Worm (Caenorhabditis elegans): ENCODE results near the gene F36A4.1.

F36A4.1 gene

ce11 chrIV:4254989-4255582 is 17.2 kb upstream of the F36A4.1 start:
- TF ChIP-seq nhr-77 (tag; optimal IDR thresholded peaks at IDR 0.05) (no peak), mbf-1 (tag; optimal IDR thresholded peaks at IDR 0.05) (no peak), nhr-6 (tag; optimal IDR thresholded peaks at IDR 0.05) (no peak)

- TF ChIP-seq C34F6.9 (tag; optimal IDR thresholded peaks at IDR 0.05) (no peak), R02D3.7 (tag; optimal IDR thresholded peaks at IDR 0.05) (no peak), snpc-4 (tag; optimal IDR thresholded peaks at IDR 0.05) (no peak), sma-3 (GFP tag; optimal IDR thresholded peaks at IDR 0.05) (no peak), unc-55 (GFP tag; optimal IDR thresholded peaks at IDR 0.05) (no peak), fos-1 (tag; optimal IDR thresholded peaks at IDR 0.05) (peak; percentile 78), mdl-1 (tag; optimal IDR thresholded peaks at IDR 0.05) (no peak), dmd-4 (tag; optimal IDR thresholded peaks at IDR 0.05) (no peak)
These were observed 12.8 kb upstream of the F36A4.1 start for ce11 chrIV:4259433-4259832.

ce11 chrIV:4262993-4263392 is 9.3 kb upstream of the F36A4.1 start, which contains the start of gene col-33:
col-33 (plus strand) TSS chrIV:4263293.
- TF ChIP-seq sma-3 (GFP tag; optimal IDR thresholded peaks at IDR 0.05) (no peak), mdl-1 (tag; optimal IDR thresholded peaks at IDR 0.05) (no peak), zag-1 (tag; optimal IDR thresholded peaks at IDR 0.05) (no peak), snpc-4 (tag; optimal IDR thresholded peaks at IDR 0.05) (no peak)

ce11 chrIV:4264649-4265048 is 7.6 kb upstream of the F36A4.1 start:
- TF ChIP-seq nhr-10 (tag; optimal IDR thresholded peaks at IDR 0.05) (no peak), ztf-11 (tag; optimal IDR thresholded peaks at IDR 0.05) (no peak), nhr-11 (tag; optimal IDR thresholded peaks at IDR 0.05) (no peak), lin-13 (GFP tag; optimal IDR thresholded peaks at IDR 0.05) (no peak), egl-27 (tag; optimal IDR thresholded peaks at IDR 0.05) (no peak), nhr-129 (tag; optimal IDR thresholded peaks at IDR 0.05) (no peak), lin-11 (tag; optimal IDR thresholded peaks at IDR 0.05) (no peak), mdl-1 (tag; optimal IDR thresholded peaks at IDR 0.05) (no peak), nhr-21 (tag; optimal IDR thresholded peaks at IDR 0.05) (no peak), dmd-4 (tag; optimal IDR thresholded peaks at IDR 0.05) (no peak), unc-62 (GFP tag; optimal IDR thresholded peaks at IDR 0.05) (no peak), blmp-1 (tag; optimal IDR thresholded peaks at IDR 0.05; ENCODE audit: insufficient read depth) (no peak), zag-1 (tag; optimal IDR thresholded peaks at IDR 0.05) (no peak), nhr-6 (tag; optimal IDR thresholded peaks at IDR 0.05) (no peak)

DNA sequence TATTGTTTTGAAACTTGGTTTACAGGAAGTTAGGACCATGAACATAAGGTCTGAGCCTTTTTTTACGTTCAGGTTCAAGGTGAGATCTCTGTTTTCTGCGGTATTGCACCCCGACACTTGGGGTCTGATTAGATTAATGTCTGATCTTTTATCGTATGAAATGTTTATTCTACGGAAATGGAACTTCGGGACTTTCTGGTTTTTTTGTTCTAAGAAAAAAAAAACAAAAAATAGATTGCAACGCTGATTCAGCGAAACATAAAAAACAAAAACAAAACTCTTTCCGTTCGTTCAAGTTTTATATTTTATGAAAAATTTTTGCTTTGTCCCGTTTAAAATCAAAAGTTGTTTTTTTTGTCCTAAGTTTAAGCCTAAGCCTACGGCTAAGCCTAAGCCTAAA is 7.0 kb upstream of the F36A4.1 start, which contains the start of gene F36A4.5:
Gene F36A4.5, plus strand, starts transcription at position 301 of the 400 bp plus-strand sequence.
- no peak for TF ChIP-seq peb-1 (tag; optimal IDR thresholded peaks at IDR 0.05)
- TF ChIP-seq lin-11 (tag; optimal IDR thresholded peaks at IDR 0.05), result no peak
- no peak for TF ChIP-seq blmp-1 (tag; optimal IDR thresholded peaks at IDR 0.05; ENCODE audit: insufficient read depth)
- no peak for TF ChIP-seq nhr-11 (tag; optimal IDR thresholded peaks at IDR 0.05)
- TF ChIP-seq nhr-6 (tag; optimal IDR thresholded peaks at IDR 0.05), result no peak
- TF ChIP-seq nhr-129 (tag; optimal IDR thresholded peaks at IDR 0.05), result no peak
- no peak for TF ChIP-seq unc-39 (tag; optimal IDR thresholded peaks at IDR 0.05)
- no peak for TF ChIP-seq elt-3 (tag; optimal IDR thresholded peaks at IDR 0.05)
- no peak for TF ChIP-seq nhr-23 (tag; optimal IDR thresholded peaks at IDR 0.05)
- TF ChIP-seq mdl-1 (tag; optimal IDR thresholded peaks at IDR 0.05), result no peak
- no peak for TF ChIP-seq lin-13 (GFP tag; optimal IDR thresholded peaks at IDR 0.05)
- TF ChIP-seq crh-2 (tag; optimal IDR thresholded peaks at IDR 0.05), result no peak
- TF ChIP-seq ama-1 (optimal IDR thresholded peaks at IDR 0.05), result no peak
- TF ChIP-seq ztf-11 (tag; optimal IDR thresholded peaks at IDR 0.05), result no peak
- no peak for TF ChIP-seq gmeb-1 (tag; optimal IDR thresholded peaks at IDR 0.05)
- no peak for TF ChIP-seq nhr-10 (tag; optimal IDR thresholded peaks at IDR 0.05)
- no peak for TF ChIP-seq R02D3.7 (tag; optimal IDR thresholded peaks at IDR 0.05)
- TF ChIP-seq nhr-237 (tag; optimal IDR thresholded peaks at IDR 0.05), result no peak
- no peak for TF ChIP-seq mbf-1 (tag; optimal IDR thresholded peaks at IDR 0.05)
- TF ChIP-seq ztf-4 (tag; optimal IDR thresholded peaks at IDR 0.05), result no peak

DNA sequence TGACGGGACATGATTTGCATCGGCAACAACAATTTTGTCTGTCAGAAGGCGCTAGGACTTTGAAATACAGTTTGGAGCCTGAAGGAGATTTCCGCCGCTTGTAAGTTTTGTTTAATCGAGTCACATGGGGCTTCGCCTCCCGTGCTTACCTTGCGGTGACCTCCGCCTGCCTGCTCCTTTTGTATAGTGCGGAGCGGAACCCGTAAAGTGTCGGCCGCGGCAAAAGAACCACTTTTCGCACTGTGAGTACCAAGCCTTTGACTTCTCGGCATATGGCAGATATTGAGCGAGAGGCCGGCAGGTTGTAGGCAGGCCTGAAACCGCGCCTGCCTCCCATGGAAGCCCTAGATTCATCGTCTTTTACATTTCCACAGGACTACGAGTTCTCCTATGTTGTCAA is 6.3 kb upstream of the F36A4.1 start:
- TF ChIP-seq egl-27 (tag; optimal IDR thresholded peaks at IDR 0.05), result no peak
- no peak for TF ChIP-seq fos-1 (tag; optimal IDR thresholded peaks at IDR 0.05)
- TF ChIP-seq unc-55 (GFP tag; optimal IDR thresholded peaks at IDR 0.05), result no peak
- no peak for TF ChIP-seq lin-39 (tag; optimal IDR thresholded peaks at IDR 0.05)
- TF ChIP-seq ZK546.5 (tag; optimal IDR thresholded peaks at IDR 0.05), result no peak
- TF ChIP-seq ceh-16 (tag; optimal IDR thresholded peaks at IDR 0.05), result no peak
- no peak for TF ChIP-seq nhr-6 (tag; optimal IDR thresholded peaks at IDR 0.05)
- TF ChIP-seq ama-1 (optimal IDR thresholded peaks at IDR 0.05), result no peak
- no peak for TF ChIP-seq F13H6.1 (tag; optimal IDR thresholded peaks at IDR 0.05)
- TF ChIP-seq lin-11 (tag; optimal IDR thresholded peaks at IDR 0.05), result no peak
- TF ChIP-seq unc-39 (tag; optimal IDR thresholded peaks at IDR 0.05), result no peak
- TF ChIP-seq ztf-11 (tag; optimal IDR thresholded peaks at IDR 0.05), result no peak
